Worm (Caenorhabditis elegans): ENCODE results near the gene snr-1.

DNA sequence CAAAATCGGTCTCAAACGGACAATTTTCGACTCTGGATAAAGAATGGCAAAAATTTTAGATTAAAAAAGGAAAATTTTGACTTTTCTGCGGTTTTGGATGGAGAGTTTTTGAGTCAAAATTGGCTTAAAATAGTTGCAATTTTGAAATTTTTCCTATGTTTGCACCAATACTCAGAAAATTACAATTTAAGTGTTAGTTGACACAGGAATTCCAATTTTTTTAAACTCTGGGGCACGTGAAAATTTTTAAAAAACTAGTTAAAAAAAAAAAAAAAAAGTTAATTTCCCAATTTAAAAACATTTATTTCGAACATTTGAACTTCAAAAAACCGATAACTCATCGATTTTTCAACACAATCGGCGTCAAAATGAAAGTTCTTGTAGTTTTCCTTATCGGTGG is 24.0 kb downstream of the snr-1 start, which contains the start of gene Y116A8C.33:
- TF ChIP-seq fax-1 (tag; optimal IDR thresholded peaks at IDR 0.05): no peak
- no peak for TF ChIP-seq lim-6 (tag; optimal IDR thresholded peaks at IDR 0.05)
- no peak for TF ChIP-seq ceh-14 (tag; optimal IDR thresholded peaks at IDR 0.05)
- TF ChIP-seq pat-9 (tag; optimal IDR thresholded peaks at IDR 0.05): no peak
